Worm (Caenorhabditis elegans): ENCODE measurements around the gene cpna-1.
A peak's percentile ranks its signal among the peaks of the same experiment; 100 is the strongest.

Gene cpna-1

ce11 chrII:4151499-4152132, 34.8 kb upstream of the cpna-1 start:
- TF ChIP-seq gmeb-2 (tag; optimal IDR thresholded peaks at IDR 0.05) (no peak), hlh-13 (GFP tag; optimal IDR thresholded peaks at IDR 0.05) (no peak), ceh-31 (tag; optimal IDR thresholded peaks at IDR 0.05) (peak; percentile 16), mec-3 (tag; optimal IDR thresholded peaks at IDR 0.05; ENCODE audit: borderline replicate concordance) (peak; percentile 24), ceh-48 (tag; optimal IDR thresholded peaks at IDR 0.05) (no peak), npax-4 (tag; optimal IDR thresholded peaks at IDR 0.05) (no peak), T23F11.4 (GFP tag; optimal IDR thresholded peaks at IDR 0.05) (no peak), ref-2 (tag; optimal IDR thresholded peaks at IDR 0.05) (peak; percentile 14), nfya-1 (tag; optimal IDR thresholded peaks at IDR 0.05) (peak; percentile 16), hlh-15 (tag; optimal IDR thresholded peaks at IDR 0.05) (no peak), syd-9 (tag; optimal IDR thresholded peaks at IDR 0.05) (no peak)

- TF ChIP-seq F13H6.1 (tag; optimal IDR thresholded peaks at IDR 0.05) (no peak), elt-4 (tag; optimal IDR thresholded peaks at IDR 0.05) (no peak), fkh-6 (tag; optimal IDR thresholded peaks at IDR 0.05) (no peak)
Measured at ce11 chrII:4152864-4153263, 33.6 kb upstream of the cpna-1 start.

- TF ChIP-seq dve-1 (tag; optimal IDR thresholded peaks at IDR 0.05) (peak; percentile 32), fkh-10 (GFP tag; optimal IDR thresholded peaks at IDR 0.05) (no peak), ref-2 (tag; optimal IDR thresholded peaks at IDR 0.05) (no peak), dmd-4 (tag; optimal IDR thresholded peaks at IDR 0.05; ENCODE audit: borderline replicate concordance) (no peak)
Measured at ce11 chrII:4155112-4155823, 31.2 kb upstream of the cpna-1 start, which contains the start of gene R03H10.2. Gene R03H10.2, plus strand, starts transcription at chrII:4155773.

- TF ChIP-seq che-1 (tag; optimal IDR thresholded peaks at IDR 0.05), result no peak
- no peak for TF ChIP-seq elt-2 (tag; optimal IDR thresholded peaks at IDR 0.05)
- TF ChIP-seq C38D4.7 (GFP tag; optimal IDR thresholded peaks at IDR 0.05), result no peak
- no peak for TF ChIP-seq nhr-11 (tag; optimal IDR thresholded peaks at IDR 0.05)
- no peak for TF ChIP-seq tbx-2 (tag; optimal IDR thresholded peaks at IDR 0.05)
- TF ChIP-seq ceh-45 (GFP tag; IDR thresholded peaks at IDR 0.05), result no peak
- no peak for TF ChIP-seq lim-6 (tag; optimal IDR thresholded peaks at IDR 0.05)
- no peak for TF ChIP-seq ceh-2 (tag; optimal IDR thresholded peaks at IDR 0.05)
- no peak for TF ChIP-seq fax-1 (tag; optimal IDR thresholded peaks at IDR 0.05)
- TF ChIP-seq zip-5 (tag; optimal IDR thresholded peaks at IDR 0.05), result no peak
- no peak for TF ChIP-seq ref-2 (tag; optimal IDR thresholded peaks at IDR 0.05)
- no peak for TF ChIP-seq ceh-34 (tag; optimal IDR thresholded peaks at IDR 0.05)
Measured at ce11 chrII:4157817-4158216, 28.6 kb upstream of the cpna-1 start.

ce11 chrII:4159570-4159969, 26.9 kb upstream of the cpna-1 start:
- TF ChIP-seq fkh-6 (tag; optimal IDR thresholded peaks at IDR 0.05) (no peak), C38D4.7 (GFP tag; optimal IDR thresholded peaks at IDR 0.05) (no peak), ceh-31 (tag; optimal IDR thresholded peaks at IDR 0.05) (no peak), dmd-4 (tag; optimal IDR thresholded peaks at IDR 0.05; ENCODE audit: borderline replicate concordance) (no peak), hlh-30 (tag; optimal IDR thresholded peaks at IDR 0.05; ENCODE audit: insufficient read depth) (no peak), madf-2 (tag; optimal IDR thresholded peaks at IDR 0.05) (no peak), nhr-232 (tag; optimal IDR thresholded peaks at IDR 0.05) (no peak), ceh-34 (tag; optimal IDR thresholded peaks at IDR 0.05) (no peak), che-1 (tag; optimal IDR thresholded peaks at IDR 0.05) (no peak), npax-4 (tag; optimal IDR thresholded peaks at IDR 0.05) (no peak), unc-55 (GFP tag; optimal IDR thresholded peaks at IDR 0.05) (no peak), elt-2 (tag; optimal IDR thresholded peaks at IDR 0.05) (no peak), ceh-9 (tag; optimal IDR thresholded peaks at IDR 0.05) (no peak)
